Fruit fly (Drosophila melanogaster): ENCODE measurements around the gene Grip163.

DNA sequence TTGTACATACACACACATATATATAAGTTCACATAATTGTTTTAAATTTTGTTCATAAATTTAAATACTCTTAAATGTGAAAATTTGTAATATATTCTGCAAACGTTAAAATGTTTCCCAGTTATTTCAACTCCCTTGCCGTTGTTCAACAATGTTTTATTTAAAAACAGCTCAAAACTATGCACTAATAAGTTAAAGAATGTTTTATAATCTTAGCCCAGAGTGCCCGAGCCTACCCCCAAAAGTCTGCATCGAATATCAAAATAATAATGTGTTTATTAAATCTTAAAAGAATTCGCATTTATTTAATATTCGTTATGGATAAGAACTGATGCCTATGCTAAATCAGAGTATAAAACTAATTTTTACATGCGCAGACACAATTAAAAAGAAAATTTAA lies 10.0 kb upstream of the Grip163 start:
- TF ChIP-seq Ets21C (GFP tag; optimal IDR thresholded peaks at IDR 0.05) (no peak), Sox102F (GFP tag; optimal IDR thresholded peaks at IDR 0.05) (no peak), CG16779 (tag; optimal IDR thresholded peaks at IDR 0.05) (no peak)
